Worm (Caenorhabditis elegans): Measurements from ENCODE around the gene Y41D4A.7.
A peak's percentile ranks its signal among the peaks of the same experiment; 100 is the strongest.

Gene Y41D4A.7

ce11 chrIV:1711029-1711489 lies 50.3 kb downstream of the Y41D4A.7 start, which contains the start of gene rpi-2 (continued):
- TF ChIP-seq attf-4 (tag; optimal IDR thresholded peaks at IDR 0.05) (no peak), ztf-7 (tag; optimal IDR thresholded peaks at IDR 0.05) (no peak), saeg-2 (GFP tag; IDR thresholded peaks at IDR 0.05) (no peak), sdz-12 (GFP tag; optimal IDR thresholded peaks at IDR 0.05) (peak; percentile 40), lin-13 (GFP tag; optimal IDR thresholded peaks at IDR 0.05) (no peak), spr-1 (tag; optimal IDR thresholded peaks at IDR 0.05) (peak; percentile 50), pqm-1 (tag; optimal IDR thresholded peaks at IDR 0.05) (no peak), ztf-11 (tag; optimal IDR thresholded peaks at IDR 0.05) (no peak), daf-19 (GFP tag; conservative IDR thresholded peaks at IDR 0.05) (no peak), gei-8 (GFP tag; optimal IDR thresholded peaks at IDR 0.05) (peak; percentile 55), dmd-8 (GFP tag; IDR thresholded peaks at IDR 0.05) (peak; percentile 74; the same call in 1 of the 2 replicates), unc-39 (tag; optimal IDR thresholded peaks at IDR 0.05) (no peak), zip-11 (GFP tag; IDR thresholded peaks at IDR 0.05) (0 out of 2 replicates have a peak, but pooled peaks have one; percentile 23), unc-62 (GFP tag; optimal IDR thresholded peaks at IDR 0.05 in 1 of 2) (peak in 1 of 2 experiments; percentile 92), unc-62 (tag; optimal IDR thresholded peaks at IDR 0.05) (no peak), F37D6.2 (tag; optimal IDR thresholded peaks at IDR 0.05) (no peak), nhr-102 (tag; optimal IDR thresholded peaks at IDR 0.05) (peak; percentile 22), T26A8.4 (GFP tag; IDR thresholded peaks at IDR 0.05) (peak; percentile 57), mxl-3 (GFP tag; optimal IDR thresholded peaks at IDR 0.05) (no peak), ces-1 (GFP tag; optimal IDR thresholded peaks at IDR 0.05) (no peak), madf-5 (GFP tag; IDR thresholded peaks at IDR 0.05) (peak in 1 of 2 experiments; percentile 80; a peak in 1 of 4 replicates), dve-1 (tag; optimal IDR thresholded peaks at IDR 0.05; ENCODE audit: insufficient read depth) (no peak), F26F4.8 (GFP tag; conservative IDR thresholded peaks at IDR 0.05) (0 out of 2 replicates have a peak, but pooled peaks have one; percentile 26), mes-2 (tag; optimal IDR thresholded peaks at IDR 0.05; ENCODE audit: poor library complexity, severe bottlenecking) (peak; percentile 42), arid-1 (GFP tag; conservative IDR thresholded peaks at IDR 0.05) (peak; percentile 94), lin-15B (tag; optimal IDR thresholded peaks at IDR 0.05) (no peak), Y105C5A.15 (GFP tag; IDR thresholded peaks at IDR 0.05) (peak; percentile 84), dmd-6 (GFP tag; IDR thresholded peaks at IDR 0.05) (peak; percentile 38), nhr-6 (tag; optimal IDR thresholded peaks at IDR 0.05) (no peak), ceh-32 (tag; optimal IDR thresholded peaks at IDR 0.05; ENCODE audit: poor library complexity) (no peak), egl-43 (GFP tag; IDR thresholded peaks at IDR 0.05) (peak; percentile 80), F10B5.3 (tag; optimal IDR thresholded peaks at IDR 0.05) (no peak), egl-27 (tag; optimal IDR thresholded peaks at IDR 0.05) (no peak), fos-1 (tag; optimal IDR thresholded peaks at IDR 0.05) (no peak), zag-1 (tag; optimal IDR thresholded peaks at IDR 0.05) (no peak), dpl-1 (GFP tag; optimal IDR thresholded peaks at IDR 0.05) (no peak), mdl-1 (tag; optimal IDR thresholded peaks at IDR 0.05) (no peak), zfp-3 (GFP tag; conservative IDR thresholded peaks at IDR 0.05) (no peak), ceh-44 (GFP tag; IDR thresholded peaks at IDR 0.05) (0 out of 2 replicates have a peak, but pooled peaks have one; percentile 30), aly-2 (tag; optimal IDR thresholded peaks at IDR 0.05) (peak; percentile 68), hmg-1.1 (GFP tag; IDR thresholded peaks at IDR 0.05) (no peak), snpc-1.2 (GFP tag; IDR thresholded peaks at IDR 0.05) (peak; percentile 86), Y5F2A.4 (GFP tag; optimal IDR thresholded peaks at IDR 0.05) (peak; percentile 53), spr-3 (GFP tag; optimal IDR thresholded peaks at IDR 0.05) (peak; percentile 41), nhr-237 (tag; optimal IDR thresholded peaks at IDR 0.05) (no peak), ama-1 (optimal IDR thresholded peaks at IDR 0.05) (peak; percentile 87), R02D3.7 (tag; optimal IDR thresholded peaks at IDR 0.05) (no peak), tag-97 (GFP tag; IDR thresholded peaks at IDR 0.05) (no peak), T20F7.1 (GFP tag; optimal IDR thresholded peaks at IDR 0.05) (no peak), zip-2 (tag; optimal IDR thresholded peaks at IDR 0.05) (no peak), nhr-10 (tag; optimal IDR thresholded peaks at IDR 0.05) (no peak), lin-1 (GFP tag; IDR thresholded peaks at IDR 0.05) (peak; percentile 63; the same call in 1 of the 2 replicates)
